Fruit fly (Drosophila melanogaster): ENCODE measurements around the gene MKP-4.
A peak's percentile ranks its signal among the peaks of the same experiment; 100 is the strongest.

The MKP-4 gene

DNA sequence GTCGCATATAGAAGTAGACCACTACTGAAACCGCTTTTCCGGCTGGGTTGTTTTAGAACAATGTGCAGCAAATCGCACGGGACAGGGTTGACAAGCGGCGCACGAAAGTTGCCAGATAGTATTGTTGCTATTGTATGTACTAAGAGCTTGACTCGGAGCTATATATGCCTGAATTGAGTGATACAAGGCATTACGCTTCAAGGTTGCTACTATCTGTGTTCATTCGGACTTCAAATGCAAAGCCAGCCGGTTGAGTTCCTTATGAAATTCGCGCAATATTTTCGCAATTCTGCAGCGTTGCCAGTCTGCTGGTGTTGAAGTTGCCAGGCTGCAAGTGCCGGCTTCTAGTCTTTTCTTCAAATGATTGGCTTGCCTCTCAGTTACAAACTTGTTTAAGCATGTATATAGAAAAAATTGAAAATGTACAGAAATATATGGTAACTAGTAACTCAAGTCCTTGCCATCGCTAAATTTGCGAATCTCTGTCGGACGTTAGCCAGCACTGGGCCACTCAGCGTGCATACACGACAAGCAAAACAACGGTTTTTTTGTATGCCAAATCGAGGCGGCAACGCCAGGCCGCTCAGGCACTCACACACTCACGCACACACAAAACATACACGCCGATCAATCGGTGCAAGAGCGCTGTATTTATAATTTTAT lies 29.0 kb downstream of the MKP-4 start, which contains the start of the genes Ranbp21 and Elys (continued):
- TF ChIP-seq CG16813 (GFP tag; IDR thresholded peaks at IDR 0.05; ENCODE audit: partially characterized antibody) (0 out of 3 replicates have a peak, but pooled peaks have one; percentile 56), CG9215 (GFP tag; IDR thresholded peaks at IDR 0.05) (peak; percentile 62), stc (GFP tag; IDR thresholded peaks at IDR 0.05) (peak; percentile 47; the same call in 1 of the 2 replicates), onecut (GFP tag; IDR thresholded peaks at IDR 0.05) (peak; percentile 24; the same call in 1 of the 2 replicates), CG6272 (GFP tag; IDR thresholded peaks at IDR 0.05) (peak; percentile 40; the same call in 1 of the 2 replicates), Myb (GFP tag; optimal IDR thresholded peaks at IDR 0.05) (peak; percentile 94), mam (GFP tag; optimal IDR thresholded peaks at IDR 0.05) (peak; percentile 66), CG12744 (GFP tag; optimal IDR thresholded peaks at IDR 0.05) (peak; percentile 21), CG4328 (GFP tag; optimal IDR thresholded peaks at IDR 0.05) (peak; percentile 10), insv (GFP tag; optimal IDR thresholded peaks at IDR 0.05) (peak in 1 of 2 experiments; percentile 28), CG10979 (tag; optimal IDR thresholded peaks at IDR 0.05) (peak; percentile 6), CG30403 (GFP tag; optimal IDR thresholded peaks at IDR 0.05) (peak; percentile 71), chn (GFP tag; optimal IDR thresholded peaks at IDR 0.05) (peak; percentile 59), dan (GFP tag; IDR thresholded peaks at IDR 0.05) (0 out of 2 replicates have a peak, but pooled peaks have one; percentile 30), B-H2 (GFP tag; optimal IDR thresholded peaks at IDR 0.05) (no peak), sob (GFP tag; IDR thresholded peaks at IDR 0.05) (peak; percentile 41; the same call in 1 of the 2 replicates), corto (GFP tag; optimal IDR thresholded peaks at IDR 0.05) (no peak), Oli (tag; optimal IDR thresholded peaks at IDR 0.05) (no peak), CG12942 (GFP tag; optimal IDR thresholded peaks at IDR 0.05) (peak; percentile 45), CG15011 (GFP tag; optimal IDR thresholded peaks at IDR 0.05) (no peak), NfI (GFP tag; optimal IDR thresholded peaks at IDR 0.05) (peak; percentile 27), tap (tag; optimal IDR thresholded peaks at IDR 0.05) (no peak), tx (GFP tag; optimal IDR thresholded peaks at IDR 0.05) (peak; percentile 58), ind (GFP tag; optimal IDR thresholded peaks at IDR 0.05) (peak; percentile 59), CG3847 (GFP tag; IDR thresholded peaks at IDR 0.05) (peak; percentile 78), crc (GFP tag; optimal IDR thresholded peaks at IDR 0.05) (peak; percentile 37), cas (GFP tag; IDR thresholded peaks at IDR 0.05) (no peak), fd3F (GFP tag; optimal IDR thresholded peaks at IDR 0.05) (peak; percentile 3), pum (GFP tag; optimal IDR thresholded peaks at IDR 0.05) (peak; percentile 76), CG5953 (GFP tag; IDR thresholded peaks at IDR 0.05) (no peak), bsh (GFP tag; optimal IDR thresholded peaks at IDR 0.05) (peak in 1 of 2 experiments; percentile 31), CG8924 (tag; optimal IDR thresholded peaks at IDR 0.05) (peak; percentile 21), chinmo (GFP tag; IDR thresholded peaks at IDR 0.05; ENCODE audit: partially characterized antibody) (0 out of 4 replicates have a peak, but pooled peaks have one; percentile 34), nom (GFP tag; optimal IDR thresholded peaks at IDR 0.05) (no peak), eyg (GFP tag; optimal IDR thresholded peaks at IDR 0.05) (peak; percentile 15), ap (GFP tag; IDR thresholded peaks at IDR 0.05) (no peak; the same call in 1 of the 2 replicates), Poxn (GFP tag; IDR thresholded peaks at IDR 0.05) (no peak), trem (tag; optimal IDR thresholded peaks at IDR 0.05) (peak; percentile 51), Lhr (GFP tag; optimal IDR thresholded peaks at IDR 0.05) (peak; percentile 66), CG9876 (GFP tag; optimal IDR thresholded peaks at IDR 0.05) (peak; percentile 19), Dp (GFP tag; optimal IDR thresholded peaks at IDR 0.05) (peak; percentile 44), CG11456 (GFP tag; IDR thresholded peaks at IDR 0.05) (peak; percentile 55; the same call in 1 of the 3 replicates), Sry-δ (GFP tag; optimal IDR thresholded peaks at IDR 0.05) (peak; percentile 79), HmgD (GFP tag; optimal IDR thresholded peaks at IDR 0.05) (peak; percentile 40), Ada2b (GFP tag; IDR thresholded peaks at IDR 0.05) (no peak), prd (optimal IDR thresholded peaks at IDR 0.05) (no peak), prd (GFP tag; IDR thresholded peaks at IDR 0.05) (peak; percentile 75), ranshi (GFP tag; IDR thresholded peaks at IDR 0.05) (peak; percentile 67; the same call in 1 of the 2 replicates), dysf (GFP tag; IDR thresholded peaks at IDR 0.05) (peak; percentile 55), Dbx (GFP tag; IDR thresholded peaks at IDR 0.05) (peak; percentile 72)

Data from whole organism, embryonic.